Worm (Caenorhabditis elegans): ENCODE data around the gene nlp-24.
A peak's percentile ranks its signal among the peaks of the same experiment; 100 is the strongest.

Gene nlp-24

ce11 chrV:11637191-11637590 lies 21.0 kb downstream of the nlp-24 start, which contains the start of gene sipa-1:
TSS of gene sipa-1 (minus strand) at chrV:11637291.
- TF ChIP-seq zfh-2 (GFP tag; conservative IDR thresholded peaks at IDR 0.05) (0 out of 2 replicates have a peak, but pooled peaks have one; percentile 1), rcor-1 (GFP tag; IDR thresholded peaks at IDR 0.05) (no peak), dpl-1 (GFP tag; optimal IDR thresholded peaks at IDR 0.05) (no peak), xnd-1 (tag; optimal IDR thresholded peaks at IDR 0.05) (no peak), hlh-26 (GFP tag; conservative IDR thresholded peaks at IDR 0.05) (no peak), lin-26 (GFP tag; IDR thresholded peaks at IDR 0.05) (no peak), pbrm-1 (GFP tag; IDR thresholded peaks at IDR 0.05) (no peak), egrh-3 (GFP tag; IDR thresholded peaks at IDR 0.05) (no peak), mes-4 (tag; optimal IDR thresholded peaks at IDR 0.05) (no peak)

- TF ChIP-seq F55B11.4 (tag; optimal IDR thresholded peaks at IDR 0.05; ENCODE audit: borderline replicate concordance, insufficient read depth) (no peak), attf-5 (GFP tag; optimal IDR thresholded peaks at IDR 0.05) (peak; percentile 4), let-607 (tag; optimal IDR thresholded peaks at IDR 0.05) (no peak), tbp1 (GFP tag; optimal IDR thresholded peaks at IDR 0.05) (no peak), lir-1 (GFP tag; conservative IDR thresholded peaks at IDR 0.05) (peak; percentile 67; the same call in 1 of the 2 replicates), mxl-1 (tag; optimal IDR thresholded peaks at IDR 0.05) (no peak), lin-40 (tag; optimal IDR thresholded peaks at IDR 0.05) (no peak), lin-54 (GFP tag; optimal IDR thresholded peaks at IDR 0.05) (peak; percentile 18), mcd-1 (GFP tag; IDR thresholded peaks at IDR 0.05) (peak; percentile 31; the same call in 1 of the 2 replicates), F10E7.11 (tag; optimal IDR thresholded peaks at IDR 0.05) (no peak), pbrm-1 (GFP tag; IDR thresholded peaks at IDR 0.05) (peak; percentile 27; the same call in 1 of the 2 replicates), ztf-3 (GFP tag; optimal IDR thresholded peaks at IDR 0.05) (peak; percentile 97), lin-35 (GFP tag; optimal IDR thresholded peaks at IDR 0.05) (peak in 1 of 3 experiments; percentile 24), chd-7 (tag; optimal IDR thresholded peaks at IDR 0.05) (peak; percentile 3), K12H6.12 (tag; optimal IDR thresholded peaks at IDR 0.05) (peak; percentile 79), C06A6.2 (GFP tag; conservative IDR thresholded peaks at IDR 0.05) (no peak), unc-62 (GFP tag; optimal IDR thresholded peaks at IDR 0.05) (no peak), ceh-27 (GFP tag; optimal IDR thresholded peaks at IDR 0.05) (peak; percentile 80), athp-1 (tag; optimal IDR thresholded peaks at IDR 0.05) (no peak), egrh-3 (GFP tag; IDR thresholded peaks at IDR 0.05) (peak; percentile 29; the same call in 1 of the 2 replicates), nfyb-1 (GFP tag; IDR thresholded peaks at IDR 0.05) (peak; percentile 34; the same call in 1 of the 2 replicates), cebp-2 (GFP tag; IDR thresholded peaks at IDR 0.05) (no peak), cebp-1 (GFP tag; IDR thresholded peaks at IDR 0.05) (no peak), cebp-1 (tag; optimal IDR thresholded peaks at IDR 0.05) (peak; percentile 56), attf-6 (GFP tag; IDR thresholded peaks at IDR 0.05) (no peak), hmg-1.2 (GFP tag; IDR thresholded peaks at IDR 0.05) (peak; percentile 40; the same call in 1 of the 2 replicates)
These were observed 22.5 kb downstream of the nlp-24 start for ce11 chrV:11638634-11639117.

- no peak for TF ChIP-seq unc-62 (GFP tag; optimal IDR thresholded peaks at IDR 0.05)
- TF ChIP-seq mcd-1 (GFP tag; IDR thresholded peaks at IDR 0.05) = 0 out of 2 replicates have a peak, but pooled peaks have one; percentile 22
- TF ChIP-seq K12H6.12 (tag; optimal IDR thresholded peaks at IDR 0.05) = peak; percentile 59
- no peak for TF ChIP-seq F57C9.4 (tag; optimal IDR thresholded peaks at IDR 0.05)
- TF ChIP-seq aptf-3 (GFP tag; IDR thresholded peaks at IDR 0.05) = no peak
- TF ChIP-seq tbp1 (GFP tag; optimal IDR thresholded peaks at IDR 0.05) = no peak
- TF ChIP-seq F10E7.11 (tag; optimal IDR thresholded peaks at IDR 0.05) = no peak
- TF ChIP-seq tlf-1 (GFP tag; optimal IDR thresholded peaks at IDR 0.05) = no peak
- TF ChIP-seq ztf-18 (tag; optimal IDR thresholded peaks at IDR 0.05) = no peak
- peak; percentile 4 for TF ChIP-seq chd-7 (tag; optimal IDR thresholded peaks at IDR 0.05)
- no peak for TF ChIP-seq cebp-1 (GFP tag; IDR thresholded peaks at IDR 0.05)
- peak; percentile 48 for TF ChIP-seq cebp-1 (tag; optimal IDR thresholded peaks at IDR 0.05)
- TF ChIP-seq F23B12.7 (tag; optimal IDR thresholded peaks at IDR 0.05; ENCODE audit: insufficient read depth) = no peak
- TF ChIP-seq hmg-1.2 (GFP tag; IDR thresholded peaks at IDR 0.05) = peak; percentile 28; the same call in 1 of the 2 replicates
- TF ChIP-seq ceh-100 (GFP tag; IDR thresholded peaks at IDR 0.05) = no peak
- peak; percentile 79 for TF ChIP-seq zfh-2 (GFP tag; conservative IDR thresholded peaks at IDR 0.05)
These were observed 25.2 kb downstream of the nlp-24 start for ce11 chrV:11641298-11641787.
